Fruit fly (Drosophila melanogaster) whole organism, pupa: ENCODE data around the gene CG33932.

Experiments
- CG10348 ChIP-seq: fragments of 200-800 bp; sonication (Bioruptor generic); IDR thresholded peaks from 2 replicates; pipeline ENCODE4 v1.3.6; 2022; ENCODE audit warnings: missing biosample characterization, missing genetic modification characterization
- CG14655 ChIP-seq: fragments of 200-800 bp; sonication (Bioruptor generic); optimal IDR thresholded peaks from 3 replicates; lab custom pipeline; 2017; ENCODE audit warnings: mild to moderate bottlenecking, missing biosample characterization, missing genetic modification reagents, missing genetic modification characterization
- CG15710 ChIP-seq: fragments of 200-800 bp; sonication (Bioruptor generic); optimal IDR thresholded peaks from 2 replicates; lab custom pipeline; 2018; ENCODE audit warnings: missing biosample characterization, mild to moderate bottlenecking, missing genetic modification characterization, moderate library complexity
- CG17806 ChIP-seq: fragments of 200-800 bp; sonication (Bioruptor generic); optimal IDR thresholded peaks from 2 replicates; lab custom pipeline; 2018; ENCODE audit warnings: missing biosample characterization, mild to moderate bottlenecking, missing genetic modification characterization, moderate library complexity
- CG34367 ChIP-seq: fragments of 200-800 bp; sonication (Bioruptor generic); optimal IDR thresholded peaks from 2 replicates; lab custom pipeline; 2018; ENCODE audit warnings: missing biosample characterization, mild to moderate bottlenecking, missing genetic modification characterization
- CG4496 ChIP-seq: fragments of 200-800 bp; sonication (Bioruptor generic); IDR thresholded peaks from 3 replicates; pipeline ENCODE4 v1.3.6; 2022; ENCODE audit warnings: missing biosample characterization, missing genetic modification characterization
- D1 ChIP-seq: fragments of 200-800 bp; sonication (Bioruptor generic); optimal IDR thresholded peaks from 2 replicates; lab custom pipeline; 2018; ENCODE audit warnings: missing biosample characterization, mild to moderate bottlenecking, missing genetic modification characterization, moderate library complexity
- Ets98B ChIP-seq: fragments of 200-800 bp; sonication (Bioruptor generic); IDR thresholded peaks from 2 replicates; pipeline ENCODE4 v1.3.6; 2022; ENCODE audit warnings: missing biosample characterization, missing genetic modification characterization
- Pif1A ChIP-seq: fragments of 200-800 bp; sonication (Bioruptor generic); optimal IDR thresholded peaks from 3 replicates; lab custom pipeline; 2016; ENCODE audit warnings: missing biosample characterization, missing genetic modification characterization
- Snoo ChIP-seq: fragments of 200-800 bp; sonication (Bioruptor generic); optimal IDR thresholded peaks from 3 replicates; lab custom pipeline; 2017; ENCODE audit warnings: missing biosample characterization, mild to moderate bottlenecking, missing genetic modification characterization, inconsistent platforms
- fd96Ca ChIP-seq: fragments of 200-800 bp; sonication (Bioruptor generic); IDR thresholded peaks from 3 replicates; pipeline ENCODE4 v1.3.6; 2022; ENCODE audit warnings: missing biosample characterization, missing genetic modification characterization
- rn ChIP-seq: fragments of 200-800 bp; sonication (Bioruptor generic); IDR thresholded peaks from 2 replicates; pipeline ENCODE4 v1.3.6; 2022; ENCODE audit warnings: missing biosample characterization, missing genetic modification characterization

DNA sequence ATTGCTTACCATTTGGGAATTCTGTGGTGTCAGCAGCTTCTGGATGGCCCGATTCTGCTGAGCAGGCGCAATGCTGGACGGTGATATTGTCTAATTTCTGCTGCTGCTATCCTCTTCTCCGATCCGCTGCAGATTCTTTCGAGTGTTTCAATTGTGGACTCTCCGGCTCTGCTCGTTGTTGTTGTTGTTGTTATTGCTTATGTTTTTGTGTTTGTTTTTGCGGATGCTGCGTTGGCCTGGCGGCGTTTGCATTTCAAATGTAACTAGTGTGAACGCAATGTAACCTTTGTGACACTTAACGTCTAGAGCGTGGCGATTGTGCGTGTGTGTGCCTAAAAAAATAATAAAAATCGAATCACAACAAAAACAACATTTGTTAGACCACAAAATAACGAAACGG lies 32.3 kb upstream of the CG33932 start:
- TF ChIP-seq Pif1A (GFP tag; lab: Kevin White, UChicago) (no peak), D1 (no peak), CG17806 (no peak), fd96Ca (GFP tag; lab: Robert Waterston, UW) (no peak), CG10348 (GFP tag; lab: Robert Waterston, UW) (no peak), CG34367 (no peak), Ets98B (GFP tag; lab: Robert Waterston, UW) (no peak), CG15710 (tag; lab: Kevin White, UChicago) (no peak), CG14655 (GFP tag; lab: Kevin White, UChicago) (no peak), rn (GFP tag; lab: Robert Waterston, UW) (no peak), CG4496 (no peak), Snoo (tag; lab: Kevin White, UChicago) (no peak)
